Worm (Caenorhabditis elegans) whole organism, early embryonic: ENCODE measurements around the gene spig-1.
A peak's percentile ranks its signal among the peaks of the same experiment; 100 is the strongest.

Experiments
- B0310.2 ChIP-seq: sonication (generic microtip); optimal IDR thresholded peaks from 2 replicates; lab custom pipeline; 2016; ENCODE audit warnings: mild to moderate bottlenecking, missing genetic modification characterization, missing compliant biosample characterization
- F13C5.2 ChIP-seq: sonication (generic microtip); optimal IDR thresholded peaks from 2 replicates; lab custom pipeline; 2017; ENCODE audit warnings: mild to moderate bottlenecking, missing genetic modification characterization, inconsistent platforms, missing compliant biosample characterization
- aly-1 ChIP-seq: sonication (generic microtip); optimal IDR thresholded peaks from 2 replicates; lab custom pipeline; 2016; ENCODE audit warnings: missing genetic modification characterization, missing compliant biosample characterization
- ama-1 ChIP-seq: fragments of 150-350 bp; optimal IDR thresholded peaks from 2 replicates; lab custom pipeline; 2014
- ceh-13 ChIP-seq: fragments of 200-800 bp; sonication (Bioruptor generic); optimal IDR thresholded peaks from 2 replicates; lab custom pipeline; 2018; ENCODE audit warnings: mild to moderate bottlenecking, missing genetic modification characterization, missing compliant biosample characterization
- ceh-36 ChIP-seq: sonication (generic microtip); optimal IDR thresholded peaks from 2 replicates; lab custom pipeline; 2016; ENCODE audit warnings: missing genetic modification characterization, inconsistent platforms, missing compliant biosample characterization
- ets-7 ChIP-seq: sonication (generic microtip); optimal IDR thresholded peaks from 2 replicates; lab custom pipeline; 2016; ENCODE audit warnings: missing genotype, missing genetic modification characterization, missing compliant biosample characterization
- flt-1 ChIP-seq: fragments of 200-800 bp; sonication (Bioruptor generic); IDR thresholded peaks from 2 replicates; pipeline ENCODE4 v1.3.6; 2022; ENCODE audit warnings: missing genetic modification characterization, missing compliant biosample characterization
- hmbx-1 ChIP-seq: sonication (generic microtip); optimal IDR thresholded peaks from 2 replicates; lab custom pipeline; 2016; ENCODE audit warnings: mild to moderate bottlenecking, missing genetic modification characterization, missing compliant biosample characterization
- hmg-4 ChIP-seq: fragments of 200-800 bp; sonication (Bioruptor generic); optimal IDR thresholded peaks from 2 replicates; lab custom pipeline; 2018; ENCODE audit warnings: mild to moderate bottlenecking, missing genetic modification characterization, missing compliant biosample characterization
- hnd-1 ChIP-seq: sonication (generic microtip); optimal IDR thresholded peaks from 2 replicates; lab custom pipeline; 2016; ENCODE audit warnings: missing genetic modification characterization, missing compliant biosample characterization
- pes-1 ChIP-seq: fragments of 200-800 bp; sonication (Bioruptor generic); IDR thresholded peaks from 2 replicates; pipeline ENCODE4 v1.3.6; 2022; ENCODE audit warnings: missing genetic modification reagents, missing genetic modification characterization, missing compliant biosample characterization
- scrt-1 ChIP-seq: fragments of 200-800 bp; sonication (Bioruptor generic); IDR thresholded peaks from 2 replicates; pipeline ENCODE4 v1.3.6; 2022; ENCODE audit warnings: missing genetic modification characterization, missing compliant biosample characterization
- sea-1 ChIP-seq: fragments of 200-800 bp; sonication (Bioruptor generic); conservative IDR thresholded peaks from 2 replicates; pipeline ENCODE4 v1.3.6; 2022; ENCODE audit warnings: missing genetic modification characterization, missing compliant biosample characterization
- tbx-11 ChIP-seq: fragments of 200-800 bp; sonication (Bioruptor generic); IDR thresholded peaks from 2 replicates; pipeline ENCODE4 v1.3.6; 2022; ENCODE audit warnings: missing genetic modification characterization, missing compliant biosample characterization
- tbx-37 ChIP-seq: fragments of 200-800 bp; sonication (Bioruptor generic); conservative IDR thresholded peaks from 2 replicates; pipeline ENCODE4 v1.3.6; 2022; ENCODE audit warnings: missing genetic modification reagents, missing genetic modification characterization, missing compliant biosample characterization
- tra-4 ChIP-seq: sonication (generic microtip); optimal IDR thresholded peaks from 2 replicates; lab custom pipeline; 2017; ENCODE audit warnings: missing genetic modification characterization, missing compliant biosample characterization

Gene spig-1

DNA sequence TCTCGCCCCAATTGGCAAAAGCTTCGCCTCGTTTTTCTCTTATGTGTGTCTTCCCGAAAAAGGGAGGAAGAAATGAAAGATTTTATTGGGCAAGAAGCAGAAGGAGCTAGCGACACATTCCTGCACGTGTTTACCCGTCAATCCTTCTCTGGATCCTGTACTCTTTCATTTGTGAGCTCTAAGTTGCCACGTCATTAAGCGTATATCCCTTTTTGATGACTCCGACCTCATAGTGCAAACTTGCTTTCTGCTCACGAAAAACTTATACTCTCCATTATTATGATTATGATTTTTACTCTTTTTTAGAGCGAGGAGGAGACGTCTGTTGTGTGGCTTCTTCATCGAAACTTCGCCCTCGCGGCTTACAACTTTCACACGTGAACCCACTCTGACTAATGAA is 20.8 kb downstream of the spig-1 start, which contains the start of gene F27B10.1:
Gene F27B10.1 (plus strand): TSS at position 301 of the 400 bp plus-strand sequence.
- TF ChIP-seq hmbx-1 (tag; lab: Kevin White, UChicago), result no peak

ce11 chrV:7075646-7076045 is 24.1 kb downstream of the spig-1 start, which contains the start of gene npa-1:
Gene npa-1 (plus strand): TSS chrV:7075787.
- TF ChIP-seq hnd-1 (tag; lab: Kevin White, UChicago) (no peak), F13C5.2 (tag; lab: Kevin White, UChicago) (no peak), ceh-36 (tag; lab: Kevin White, UChicago) (no peak), tbx-11 (GFP tag; lab: Robert Waterston, UW) (no peak), ceh-13 (GFP tag; lab: Kevin White, UChicago) (no peak), ets-7 (tag; lab: Kevin White, UChicago) (no peak), ama-1 (lab: Kevin White, UChicago) (no peak), tbx-37 (no peak), tra-4 (tag; lab: Kevin White, UChicago) (no peak), scrt-1 (no peak), flt-1 (GFP tag; lab: Robert Waterston, UW) (no peak), aly-1 (tag; lab: Kevin White, UChicago) (no peak), B0310.2 (tag; lab: Kevin White, UChicago) (no peak), sea-1 (GFP tag; lab: Robert Waterston, UW) (no peak), hmg-4 (no peak), hmbx-1 (tag; lab: Kevin White, UChicago) (no peak), pes-1 (GFP tag; lab: Robert Waterston, UW) (no peak)

DNA sequence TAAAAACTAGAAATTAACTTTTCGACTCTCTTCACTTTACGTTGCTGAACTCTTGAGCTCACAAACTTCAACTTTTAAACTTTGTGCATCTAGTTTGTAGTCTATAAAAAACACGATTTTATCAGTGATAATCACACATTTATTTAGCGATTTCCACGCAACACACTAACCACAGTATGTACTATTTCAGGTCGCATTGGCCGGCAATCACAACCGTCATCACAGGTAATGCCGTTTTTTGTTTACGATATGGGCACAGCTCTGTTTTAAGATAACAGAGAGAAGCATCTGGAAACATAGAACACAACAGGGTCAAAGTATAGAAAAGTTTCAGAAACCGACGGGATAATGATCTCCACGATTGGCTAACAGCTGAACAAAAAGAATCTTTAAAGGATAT is 24.6 kb downstream of the spig-1 start:
- TF ChIP-seq ets-7 (tag; lab: Kevin White, UChicago) (no peak), pes-1 (GFP tag; lab: Robert Waterston, UW) (no peak), tbx-37 (no peak), hnd-1 (tag; lab: Kevin White, UChicago) (no peak), F13C5.2 (tag; lab: Kevin White, UChicago) (no peak), hmg-4 (no peak), ceh-13 (GFP tag; lab: Kevin White, UChicago) (no peak), tra-4 (tag; lab: Kevin White, UChicago) (no peak), ama-1 (lab: Kevin White, UChicago) (no peak), flt-1 (GFP tag; lab: Robert Waterston, UW) (no peak), aly-1 (tag; lab: Kevin White, UChicago) (no peak)

- TF ChIP-seq hmg-4 (no peak), B0310.2 (tag; lab: Kevin White, UChicago) (no peak), tbx-11 (GFP tag; lab: Robert Waterston, UW) (no peak)
Measured at ce11 chrV:7078765-7079164, 27.2 kb downstream of the spig-1 start.

- TF ChIP-seq tbx-11 (GFP tag; lab: Robert Waterston, UW) (no peak), ceh-36 (tag; lab: Kevin White, UChicago) (no peak), B0310.2 (tag; lab: Kevin White, UChicago) (no peak), F13C5.2 (tag; lab: Kevin White, UChicago) (no peak), ceh-13 (GFP tag; lab: Kevin White, UChicago) (no peak), hmbx-1 (tag; lab: Kevin White, UChicago) (no peak), tbx-37 (no peak), scrt-1 (no peak), tra-4 (tag; lab: Kevin White, UChicago) (no peak), ets-7 (tag; lab: Kevin White, UChicago) (no peak), hmg-4 (no peak)
Measured at ce11 chrV:7079388-7079787, 27.9 kb downstream of the spig-1 start.

DNA sequence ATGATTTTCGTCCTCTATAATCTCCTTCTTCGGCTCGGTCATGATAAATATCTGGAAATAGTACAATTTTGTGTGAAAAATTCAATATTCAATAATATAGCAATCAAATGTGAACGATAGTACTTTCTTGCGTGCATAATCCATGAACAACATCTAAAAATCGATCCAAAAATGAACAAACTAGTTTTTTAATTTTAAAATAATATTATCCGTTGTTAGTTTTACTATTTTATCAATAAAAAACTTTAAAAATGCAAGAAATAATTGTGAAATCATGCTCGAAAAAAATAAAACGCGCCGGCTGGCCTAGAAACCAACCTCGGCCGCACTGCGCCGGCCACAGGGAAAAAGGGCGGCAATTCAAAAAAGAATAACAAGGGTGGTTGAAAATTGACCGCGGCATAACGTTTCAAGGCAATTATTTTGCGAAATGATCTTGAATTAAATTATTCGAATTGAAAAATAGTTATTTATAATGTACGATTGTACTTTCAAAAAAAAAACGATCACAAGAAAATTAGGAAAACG is 33.2 kb downstream of the spig-1 start, which contains the start of gene mys-1:
Gene mys-1 (minus strand): TSS at position 51 of the 528 bp plus-strand sequence.
- TF ChIP-seq flt-1 (GFP tag; lab: Robert Waterston, UW) (no peak), F13C5.2 (tag; lab: Kevin White, UChicago) (peak; percentile 39), tbx-37 (peak; percentile 67), hmbx-1 (tag; lab: Kevin White, UChicago) (no peak), ceh-13 (GFP tag; lab: Kevin White, UChicago) (no peak), tra-4 (tag; lab: Kevin White, UChicago) (no peak), sea-1 (GFP tag; lab: Robert Waterston, UW) (no peak), hmg-4 (peak; percentile 43), aly-1 (tag; lab: Kevin White, UChicago) (no peak)

DNA sequence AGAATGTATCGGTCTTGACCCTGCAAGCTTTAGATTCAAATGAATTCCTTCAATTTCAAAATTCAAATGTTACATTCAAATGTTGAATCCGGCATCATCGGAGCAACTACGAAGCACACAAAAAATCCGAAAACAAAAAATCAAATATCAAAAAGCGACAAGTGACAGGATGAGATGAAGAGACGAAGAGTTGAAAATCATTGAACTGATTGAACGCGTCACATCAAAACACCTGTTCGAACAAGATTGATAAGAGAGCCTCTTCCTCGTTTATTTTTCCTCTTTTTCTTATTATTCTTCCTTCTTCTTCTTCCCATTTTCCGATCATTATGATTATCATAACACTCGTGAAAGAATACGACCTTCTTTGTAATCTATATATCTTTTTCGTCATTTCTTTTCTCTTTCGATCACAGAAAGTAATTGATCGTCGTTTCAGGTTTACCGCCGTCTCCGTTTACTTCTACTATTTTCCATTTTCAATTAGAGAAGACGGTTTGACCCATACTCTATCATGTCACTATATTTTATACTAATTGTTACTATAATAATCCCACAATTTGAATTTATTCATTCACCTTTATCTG is 34.1 kb downstream of the spig-1 start, which contains the start of gene VC5.2:
Gene VC5.2 (plus strand): TSS at position 439 of the 587 bp plus-strand sequence.
- TF ChIP-seq aly-1 (tag; lab: Kevin White, UChicago), result no peak
- TF ChIP-seq pes-1 (GFP tag; lab: Robert Waterston, UW), result no peak
- no peak for TF ChIP-seq F13C5.2 (tag; lab: Kevin White, UChicago)
- TF ChIP-seq scrt-1, result no peak
- TF ChIP-seq flt-1 (GFP tag; lab: Robert Waterston, UW), result no peak

DNA sequence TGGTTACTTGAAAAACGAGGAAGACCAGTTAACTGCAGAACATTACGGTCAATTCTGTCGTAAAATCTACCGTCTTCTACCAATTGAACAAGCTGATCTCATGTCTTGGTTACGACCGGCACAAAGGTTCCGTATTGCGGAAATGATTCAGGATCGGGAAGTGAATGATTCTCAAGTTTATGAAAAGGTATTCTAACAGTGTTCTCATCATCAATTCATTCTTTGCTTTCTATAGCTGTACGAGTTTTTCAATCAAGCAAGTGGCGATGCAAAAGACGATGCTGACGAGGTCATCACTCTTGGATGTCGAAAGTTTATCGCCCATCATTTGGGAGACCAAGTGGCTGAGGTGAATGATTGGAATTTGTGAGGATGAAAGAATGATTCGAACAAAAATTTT is 35.8 kb downstream of the spig-1 start:
- no peak for TF ChIP-seq ama-1 (lab: Kevin White, UChicago)
- TF ChIP-seq tbx-11 (GFP tag; lab: Robert Waterston, UW), result no peak
- TF ChIP-seq hnd-1 (tag; lab: Kevin White, UChicago), result no peak
- no peak for TF ChIP-seq hmg-4
- TF ChIP-seq tra-4 (tag; lab: Kevin White, UChicago), result no peak
- TF ChIP-seq scrt-1, result no peak
- no peak for TF ChIP-seq sea-1 (GFP tag; lab: Robert Waterston, UW)
- no peak for TF ChIP-seq aly-1 (tag; lab: Kevin White, UChicago)
- no peak for TF ChIP-seq ceh-13 (GFP tag; lab: Kevin White, UChicago)
- TF ChIP-seq hmbx-1 (tag; lab: Kevin White, UChicago), result no peak
- no peak for TF ChIP-seq pes-1 (GFP tag; lab: Robert Waterston, UW)
